Worm (Caenorhabditis elegans) whole organism, late embryonic: Measurements from ENCODE around the gene lite-1.

ENCODE experiments used
- dve-1 ChIP-seq: sonication (generic microtip); optimal IDR thresholded peaks from 2 replicates; lab custom pipeline; 2017; ENCODE audit warnings: antibody characterized with exemption, mild to moderate bottlenecking, missing genetic modification characterization, missing compliant biosample characterization
- nhr-11 ChIP-seq: fragments of 150-350 bp; optimal IDR thresholded peaks from 2 replicates; lab custom pipeline; 2014; ENCODE audit warnings: missing biosample characterization, missing genetic modification characterization
- pha-4 ChIP-seq: fragments of 150-350 bp; optimal IDR thresholded peaks from 2 replicates; lab custom pipeline; 2018; ENCODE audit warnings: missing biosample characterization, missing genetic modification reagents, missing genetic modification characterization
- rnt-1 ChIP-seq: sonication (generic microtip); optimal IDR thresholded peaks from 2 replicates; lab custom pipeline; 2016; ENCODE audit warnings: missing genetic modification characterization, missing compliant biosample characterization

DNA sequence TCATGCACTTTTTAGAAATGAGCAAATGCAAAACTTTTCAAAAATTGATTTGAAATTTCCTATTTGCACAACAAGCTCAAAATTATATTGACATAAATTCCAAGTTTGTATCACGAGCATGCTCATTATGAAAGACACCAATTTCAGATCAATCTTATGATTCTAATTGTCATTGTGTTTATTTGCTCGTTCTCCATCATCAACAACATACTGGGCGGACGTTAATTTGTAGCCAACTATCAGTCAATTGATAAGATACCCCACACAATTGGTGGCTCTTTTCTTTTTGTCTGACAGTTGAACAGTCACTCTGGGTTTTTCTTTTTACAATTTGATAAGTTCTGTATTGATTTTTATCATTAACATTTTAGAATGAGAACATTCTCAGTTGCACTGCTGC is 41.1 kb upstream of the lite-1 start, which contains the start of gene lro-1:
- no peak for TF ChIP-seq nhr-11 (tag; lab: Kevin White, UChicago)
- no peak for TF ChIP-seq rnt-1 (tag; lab: Kevin White, UChicago)
- no peak for TF ChIP-seq dve-1
- no peak for TF ChIP-seq pha-4 (tag; lab: Kevin White, UChicago)
